Worm (Caenorhabditis elegans) whole organism, L4 larva: ENCODE data around the gene pgm-3.

Experiments
- D1046.2 ChIP-seq: fragments of 200-800 bp; sonication (Bioruptor generic); IDR thresholded peaks from 2 replicates; pipeline ENCODE4 v1.3.6; 2022; ENCODE audit warnings: missing genetic modification characterization, missing compliant biosample characterization
- F10B5.3 ChIP-seq: sonication (generic microtip); optimal IDR thresholded peaks from 2 replicates; lab custom pipeline; 2016; ENCODE audit warnings: mild to moderate bottlenecking, missing genetic modification characterization, missing compliant biosample characterization
- F37D6.2 ChIP-seq: sonication (generic microtip); optimal IDR thresholded peaks from 2 replicates; lab custom pipeline; 2016; ENCODE audit warnings: mild to moderate bottlenecking, missing genetic modification characterization, missing compliant biosample characterization
- R02D3.7 ChIP-seq: fragments of 150-350 bp; sonication (generic microtip); optimal IDR thresholded peaks from 3 replicates; lab custom pipeline; 2014; ENCODE audit warnings: missing biosample characterization, missing genetic modification characterization
- T20F7.1 ChIP-seq: fragments of 200-800 bp; sonication (Bioruptor generic); optimal IDR thresholded peaks from 2 replicates; lab custom pipeline; 2018; ENCODE audit warnings: mild to moderate bottlenecking, missing genetic modification characterization, missing compliant biosample characterization
- Y75B8A.6 ChIP-seq: fragments of 200-800 bp; sonication (Bioruptor generic); IDR thresholded peaks from 2 replicates; pipeline ENCODE4 v1.3.6; 2022; ENCODE audit warnings: missing genetic modification reagents, missing genetic modification characterization, missing compliant biosample characterization
- ZK337.2 ChIP-seq: fragments of 200-800 bp; sonication (Bioruptor generic); IDR thresholded peaks from 2 replicates; pipeline ENCODE4 v1.3.6; 2022; ENCODE audit warnings: missing genetic modification reagents, missing genetic modification characterization, missing compliant biosample characterization
- aha-1 ChIP-seq: fragments of 150-350 bp; peaks from one replicate; lab custom pipeline; 2014; ENCODE audit warnings: missing biosample characterization, missing genetic modification characterization
- ama-1 ChIP-seq: fragments of 150-350 bp; optimal IDR thresholded peaks from 2 replicates; lab custom pipeline; 2014; ENCODE audit warnings: inconsistent platforms, mixed read lengths
- arid-1 ChIP-seq: fragments of 200-800 bp; sonication (Bioruptor generic); conservative IDR thresholded peaks from 2 replicates; pipeline ENCODE4 v1.3.6; 2022; ENCODE audit warnings: missing genetic modification reagents, missing genetic modification characterization, missing compliant biosample characterization
- attf-4 ChIP-seq: sonication (generic microtip); optimal IDR thresholded peaks from 3 replicates; lab custom pipeline; 2017; ENCODE audit warnings: missing biosample characterization, missing genetic modification characterization
- ceh-20 ChIP-seq: fragments of 200-800 bp; sonication (Bioruptor generic); IDR thresholded peaks from 2 replicates; pipeline ENCODE4 v1.3.6; 2022; ENCODE audit warnings: missing genetic modification reagents, missing genetic modification characterization, missing compliant biosample characterization
- ceh-28 ChIP-seq: fragments of 150-350 bp; optimal IDR thresholded peaks from 2 replicates; lab custom pipeline; 2014; ENCODE audit warnings: missing biosample characterization, missing genetic modification reagents, missing genetic modification characterization
- ceh-44 ChIP-seq: fragments of 200-800 bp; sonication (Bioruptor generic); IDR thresholded peaks from 2 replicates; pipeline ENCODE4 v1.3.6; 2022; ENCODE audit warnings: missing genetic modification reagents, missing genetic modification characterization, missing compliant biosample characterization
- daf-16 ChIP-seq, 3 experiments: sonication (generic microtip); optimal IDR thresholded peaks; 2 replicates each; lab custom pipeline; 2016 to 2017; ENCODE audit warnings: missing genetic modification characterization in 3 of 3, missing genetic modification reagents in 3 of 3, mild to moderate bottlenecking in 2 of 3, missing compliant biosample characterization in 2 of 3, missing biosample characterization in 1 of 3, moderate library complexity in 1 of 3
- daf-8 ChIP-seq: fragments of 200-800 bp; sonication (Bioruptor generic); IDR thresholded peaks from 2 replicates; pipeline ENCODE4 v1.3.6; 2022; ENCODE audit warnings: missing genetic modification characterization, missing compliant biosample characterization
- egl-27 ChIP-seq: sonication (generic microtip); optimal IDR thresholded peaks from 3 replicates; lab custom pipeline; 2017; ENCODE audit warnings: missing biosample characterization, missing genetic modification reagents, missing genetic modification characterization
- egl-43 ChIP-seq: fragments of 200-800 bp; sonication (Bioruptor generic); IDR thresholded peaks from 2 replicates; pipeline ENCODE4 v1.3.6; 2022; ENCODE audit warnings: missing genetic modification reagents, missing genetic modification characterization, missing compliant biosample characterization
- gei-8 ChIP-seq: fragments of 200-800 bp; sonication (Bioruptor generic); optimal IDR thresholded peaks from 2 replicates; lab custom pipeline; 2018; ENCODE audit warnings: mild to moderate bottlenecking, missing genetic modification characterization, missing compliant biosample characterization
- hlh-30 ChIP-seq: sonication (generic microtip); optimal IDR thresholded peaks from 2 replicates; lab custom pipeline; 2017; ENCODE audit warnings: antibody characterized with exemption, mild to moderate bottlenecking, missing genetic modification characterization, missing compliant biosample characterization; ENCODE audit not compliant: insufficient read depth
- hmg-1.1 ChIP-seq: fragments of 200-800 bp; sonication (Bioruptor generic); IDR thresholded peaks from 2 replicates; pipeline ENCODE4 v1.3.6; 2022; ENCODE audit warnings: missing genetic modification reagents, missing genetic modification characterization, missing compliant biosample characterization
- lsy-2 ChIP-seq, 2 experiments: fragments of 150-350 bp in 1 of 2; sonication (generic microtip) in 1 of 2; optimal IDR thresholded peaks; 2 replicates each; lab custom pipeline; 2014 to 2017; ENCODE audit warnings: missing biosample characterization in 2 of 2, missing genetic modification characterization in 2 of 2
- madf-9 ChIP-seq: fragments of 200-800 bp; sonication (Bioruptor generic); conservative IDR thresholded peaks from 2 replicates; pipeline ENCODE4 v1.3.6; 2022; ENCODE audit warnings: missing genetic modification reagents, missing genetic modification characterization, missing compliant biosample characterization
- mes-2 ChIP-seq: sonication (generic microtip); optimal IDR thresholded peaks from 2 replicates; lab custom pipeline; 2016; ENCODE audit warnings: missing genotype, mild to moderate bottlenecking, missing genetic modification characterization, missing compliant biosample characterization; ENCODE audit not compliant: poor library complexity, severe bottlenecking
- nhr-10 ChIP-seq: fragments of 150-350 bp; optimal IDR thresholded peaks from 2 replicates; lab custom pipeline; 2014; ENCODE audit warnings: missing biosample characterization, missing genetic modification characterization
- nhr-102 ChIP-seq: sonication (generic microtip); optimal IDR thresholded peaks from 2 replicates; lab custom pipeline; 2016; ENCODE audit warnings: mild to moderate bottlenecking, missing genetic modification characterization, moderate library complexity, missing compliant biosample characterization
- nhr-28 ChIP-seq: fragments of 150-350 bp; optimal IDR thresholded peaks from 2 replicates; lab custom pipeline; 2014; ENCODE audit warnings: missing biosample characterization, missing genetic modification characterization
- nhr-42 ChIP-seq: fragments of 200-800 bp; sonication (Bioruptor generic); IDR thresholded peaks from 2 replicates; pipeline ENCODE4 v1.3.6; 2022; ENCODE audit warnings: missing genetic modification characterization, missing compliant biosample characterization
- nhr-48 ChIP-seq: sonication (generic microtip); optimal IDR thresholded peaks from 2 replicates; lab custom pipeline; 2016; ENCODE audit warnings: mild to moderate bottlenecking, missing genetic modification characterization, missing compliant biosample characterization
- nhr-6 ChIP-seq: fragments of 150-350 bp; optimal IDR thresholded peaks from 2 replicates; lab custom pipeline; 2014; ENCODE audit warnings: missing biosample characterization, missing genetic modification characterization
- pha-4 ChIP-seq, 2 experiments: fragments of 150-350 bp in 1 of 2; fragments of 200-800 bp in 1 of 2; sonication (Bioruptor generic) in 1 of 2; IDR thresholded peaks in 1 of 2; optimal IDR thresholded peaks in 1 of 2; 2 replicates each; pipeline versions ENCODE4 v1.3.6 to Lab custom; 2014 to 2022; ENCODE audit warnings: missing genetic modification characterization in 2 of 2, missing genetic modification reagents in 2 of 2, missing biosample characterization in 1 of 2, missing compliant biosample characterization in 1 of 2
- saeg-2 ChIP-seq: fragments of 200-800 bp; sonication (Bioruptor generic); IDR thresholded peaks from 2 replicates; pipeline ENCODE4 v1.3.6; 2022; ENCODE audit warnings: missing genetic modification reagents, missing genetic modification characterization, missing compliant biosample characterization
- sdz-12 ChIP-seq: fragments of 200-800 bp; sonication (Bioruptor generic); optimal IDR thresholded peaks from 2 replicates; lab custom pipeline; 2018; ENCODE audit warnings: mild to moderate bottlenecking, missing genetic modification characterization, missing compliant biosample characterization
- set-16 ChIP-seq: fragments of 200-800 bp; sonication (Bioruptor generic); IDR thresholded peaks from 2 replicates; pipeline ENCODE4 v1.3.6; 2022; ENCODE audit warnings: missing genetic modification reagents, missing genetic modification characterization, missing compliant biosample characterization
- skn-1 ChIP-seq: fragments of 150-350 bp; optimal IDR thresholded peaks from 2 replicates; lab custom pipeline; 2014; ENCODE audit warnings: missing biosample characterization, missing genetic modification characterization
- snpc-4 ChIP-seq: fragments of 150-350 bp; optimal IDR thresholded peaks from 2 replicates; lab custom pipeline; 2014; ENCODE audit warnings: missing biosample characterization, missing genetic modification characterization
- unc-39 ChIP-seq: sonication (generic microtip); optimal IDR thresholded peaks from 2 replicates; lab custom pipeline; 2017; ENCODE audit warnings: missing biosample characterization, missing genetic modification characterization
- zag-1 ChIP-seq: fragments of 150-350 bp; optimal IDR thresholded peaks from 2 replicates; lab custom pipeline; 2014; ENCODE audit warnings: missing biosample characterization, missing genetic modification characterization
- zfp-2 ChIP-seq: sonication (generic microtip); optimal IDR thresholded peaks from 2 replicates; lab custom pipeline; 2016; ENCODE audit warnings: mild to moderate bottlenecking, missing genetic modification characterization, missing compliant biosample characterization
- zfp-3 ChIP-seq: fragments of 200-800 bp; sonication (Bioruptor generic); conservative IDR thresholded peaks from 2 replicates; pipeline ENCODE4 v1.3.6; 2022; ENCODE audit warnings: missing genetic modification reagents, missing genetic modification characterization, missing compliant biosample characterization
- zip-11 ChIP-seq: fragments of 200-800 bp; sonication (Bioruptor generic); IDR thresholded peaks from 2 replicates; pipeline ENCODE4 v1.3.6; 2022; ENCODE audit warnings: missing genetic modification characterization, missing compliant biosample characterization
- ztf-11 ChIP-seq: fragments of 150-350 bp; optimal IDR thresholded peaks from 2 replicates; lab custom pipeline; 2014; ENCODE audit warnings: missing biosample characterization, missing genetic modification characterization
- ztf-7 ChIP-seq: fragments of 150-350 bp; optimal IDR thresholded peaks from 2 replicates; lab custom pipeline; 2014; ENCODE audit warnings: missing biosample characterization, missing genetic modification characterization

Gene pgm-3

ce11 chrIV:8737354-8737753 lies 11.8 kb downstream of the pgm-3 start:
- no peak for TF ChIP-seq gei-8 (GFP tag; lab: Kevin White, UChicago)
- peak in 1 of 2 experiments; percentile 32 for TF ChIP-seq lsy-2 (tag; optimal IDR thresholded peaks at IDR 0.05; lab: Kevin White, UChicago)
- peak; percentile 10 for TF ChIP-seq hlh-30 (tag; lab: Kevin White, UChicago)
- peak; percentile 5 for TF ChIP-seq nhr-28
- TF ChIP-seq nhr-10 (tag; lab: Kevin White, UChicago) = no peak
- no peak for TF ChIP-seq zag-1 (tag; lab: Kevin White, UChicago)
- TF ChIP-seq mes-2 (tag; lab: Kevin White, UChicago) = peak; percentile 27
- no peak for TF ChIP-seq attf-4 (tag; lab: Kevin White, UChicago)

ce11 chrIV:8737787-8738186 lies 12.3 kb downstream of the pgm-3 start, which contains the start of gene F21D5.4:
TSS of gene F21D5.4 (plus strand) at chrIV:8738087.
- TF ChIP-seq ama-1 (no peak), snpc-4 (tag; lab: Kevin White, UChicago) (no peak), nhr-42 (no peak), egl-43 (GFP tag; lab: Robert Waterston, UW) (no peak), ztf-7 (tag; lab: Kevin White, UChicago) (no peak), nhr-10 (tag; lab: Kevin White, UChicago) (no peak), set-16 (GFP tag; lab: Robert Waterston, UW) (no peak), arid-1 (no peak), pha-4 (GFP tag; IDR thresholded peaks at IDR 0.05; lab: Robert Waterston, UW) (no peak), pha-4 (tag; optimal IDR thresholded peaks at IDR 0.05; lab: Kevin White, UChicago) (no peak), zfp-3 (GFP tag; lab: Robert Waterston, UW) (no peak), zip-11 (GFP tag; lab: Robert Waterston, UW) (no peak)

ce11 chrIV:8739294-8739693 lies 13.8 kb downstream of the pgm-3 start, which contains the start of gene F21D5.5:
TSS of gene F21D5.5 (minus strand) at chrIV:8739394.
- TF ChIP-seq ceh-28 (tag; lab: Kevin White, UChicago) = peak; percentile 24
- TF ChIP-seq ZK337.2 (GFP tag; lab: Robert Waterston, UW) = no peak

- TF ChIP-seq F10B5.3 (no peak), sdz-12 (GFP tag; lab: Kevin White, UChicago) (no peak), daf-16 (GFP tag; optimal IDR thresholded peaks at IDR 0.05; lab: Kevin White, UChicago) (no peak), daf-16 (tag; optimal IDR thresholded peaks at IDR 0.05; lab: Kevin White, UChicago) (no peak)
- TF ChIP-seq, all 104 proteins: peak for 0
Measured at ce11 chrIV:8739926-8740325, 14.4 kb downstream of the pgm-3 start, which contains the start of gene mrps-33. TSS of gene mrps-33 (minus strand) at chrIV:8740026.

ce11 chrIV:8740952-8741438 lies 15.5 kb downstream of the pgm-3 start, which contains the start of gene F21D5.6:
TSS of gene F21D5.6 (minus strand) at chrIV:8741388.
- TF ChIP-seq lsy-2 (tag; optimal IDR thresholded peaks at IDR 0.05; lab: Kevin White, UChicago) (no peak), arid-1 (no peak), zip-11 (GFP tag; lab: Robert Waterston, UW) (no peak), madf-9 (GFP tag; lab: Robert Waterston, UW) (no peak), egl-27 (tag; lab: Kevin White, UChicago) (no peak), nhr-48 (tag; lab: Kevin White, UChicago) (no peak), zfp-2 (tag; lab: Kevin White, UChicago) (no peak), ama-1 (no peak), ceh-20 (GFP tag; lab: Robert Waterston, UW) (no peak), skn-1 (tag; lab: Kevin White, UChicago) (no peak), nhr-102 (no peak), daf-8 (no peak), nhr-6 (tag; lab: Kevin White, UChicago) (no peak), hmg-1.1 (GFP tag; lab: Robert Waterston, UW) (no peak), ceh-44 (GFP tag; lab: Robert Waterston, UW) (no peak), daf-16 (GFP tag; optimal IDR thresholded peaks at IDR 0.05; lab: Kevin White, UChicago) (no peak), daf-16 (tag; optimal IDR thresholded peaks at IDR 0.05; lab: Kevin White, UChicago) (peak; percentile 27), T20F7.1 (GFP tag; lab: Kevin White, UChicago) (no peak), ztf-11 (tag; lab: Kevin White, UChicago) (no peak), aha-1 (peak; percentile 65), F37D6.2 (no peak), Y75B8A.6 (GFP tag; lab: Robert Waterston, UW) (no peak), unc-39 (tag; lab: Kevin White, UChicago) (no peak), D1046.2 (GFP tag; lab: Robert Waterston, UW) (no peak), saeg-2 (GFP tag; lab: Robert Waterston, UW) (no peak), R02D3.7 (no peak)
